Worm (Caenorhabditis elegans): ENCODE data around the gene Y37D8A.5.

DNA sequence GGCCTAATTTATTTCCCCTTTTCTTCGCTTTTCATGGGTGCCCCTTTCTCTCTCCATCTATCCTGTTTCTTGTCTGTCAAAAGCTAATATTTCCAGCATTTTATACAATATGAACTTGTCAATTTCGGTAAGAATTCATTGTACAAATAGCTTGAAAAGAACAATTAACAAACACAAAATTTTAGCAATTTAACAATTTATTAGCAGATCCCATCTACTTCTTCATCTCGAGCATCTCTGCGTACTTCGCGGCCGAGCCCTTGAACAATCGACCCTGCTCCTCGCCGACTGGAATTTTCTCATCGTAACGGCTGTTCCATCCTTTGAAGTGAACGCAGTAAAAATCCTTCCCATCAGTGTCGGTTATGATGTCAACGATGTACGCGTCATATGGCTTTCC lies 20.4 kb upstream of the Y37D8A.5 start:
- TF ChIP-seq mab-5 (tag; optimal IDR thresholded peaks at IDR 0.05), result no peak
- no peak for TF ChIP-seq nhr-237 (tag; optimal IDR thresholded peaks at IDR 0.05)
- TF ChIP-seq blmp-1 (tag; optimal IDR thresholded peaks at IDR 0.05), result no peak
- no peak for TF ChIP-seq snpc-4 (tag; optimal IDR thresholded peaks at IDR 0.05)

All from whole organism, mixed stage, embryonic.